Worm (Caenorhabditis elegans): ENCODE measurements around the gene mam-3.

ce11 chrIV:13487596-13487995 lies 42.4 kb upstream of the mam-3 start:
- TF ChIP-seq flt-1 (GFP tag; IDR thresholded peaks at IDR 0.05) (no peak), T22C8.4 (GFP tag; IDR thresholded peaks at IDR 0.05) (no peak), ztf-29 (GFP tag; IDR thresholded peaks at IDR 0.05) (no peak)
